Fruit fly (Drosophila melanogaster): ENCODE results near the gene CG33120.

dm6 chr2L:18808754-18809329 is 35.5 kb downstream of the CG33120 start:
- TF ChIP-seq CG14711 (tag; optimal IDR thresholded peaks at IDR 0.05): no peak
- TF ChIP-seq cic (GFP tag; optimal IDR thresholded peaks at IDR 0.05): no peak
- no peak for TF ChIP-seq Mnt (GFP tag; optimal IDR thresholded peaks at IDR 0.05)
- TF ChIP-seq Clk (GFP tag; optimal IDR thresholded peaks at IDR 0.05): no peak
- no peak for TF ChIP-seq CG12768 (GFP tag; optimal IDR thresholded peaks at IDR 0.05)
- TF ChIP-seq CG33017 (tag; optimal IDR thresholded peaks at IDR 0.05): no peak
- TF ChIP-seq Crg-1 (GFP tag; optimal IDR thresholded peaks at IDR 0.05): no peak
- TF ChIP-seq kay (GFP tag; ENCODE audit: borderline replicate concordance): no peak
- no peak for TF ChIP-seq pad (GFP tag; optimal IDR thresholded peaks at IDR 0.05)
- TF ChIP-seq cnc (optimal IDR thresholded peaks at IDR 0.05): no peak
- TF ChIP-seq tj (GFP tag; optimal IDR thresholded peaks at IDR 0.05): no peak
- no peak for TF ChIP-seq CG5204 (GFP tag; optimal IDR thresholded peaks at IDR 0.05)
- TF ChIP-seq toe (GFP tag; optimal IDR thresholded peaks at IDR 0.05): no peak
